Worm (Caenorhabditis elegans) whole organism, L4 larva: ENCODE results near the gene C49A9.9.
A peak's percentile ranks its signal among the peaks of the same experiment; 100 is the strongest.

Experiments used
- F49E8.2 ChIP-seq: sonication (generic microtip); optimal IDR thresholded peaks from 2 replicates; lab custom pipeline; 2016; ENCODE audit warnings: missing compliant biosample characterization, mild to moderate bottlenecking, missing genetic modification characterization, borderline replicate concordance
- T20F7.1 ChIP-seq: fragments of 200-800 bp; sonication (Bioruptor generic); optimal IDR thresholded peaks from 2 replicates; lab custom pipeline; 2018; ENCODE audit warnings: mild to moderate bottlenecking, missing genetic modification characterization, missing compliant biosample characterization
- Y75B8A.6 ChIP-seq: fragments of 200-800 bp; sonication (Bioruptor generic); IDR thresholded peaks from 2 replicates; pipeline ENCODE4 v1.3.6; 2022; ENCODE audit warnings: missing genetic modification reagents, missing genetic modification characterization, missing compliant biosample characterization
- attf-4 ChIP-seq: sonication (generic microtip); optimal IDR thresholded peaks from 3 replicates; lab custom pipeline; 2017; ENCODE audit warnings: missing biosample characterization, missing genetic modification characterization
- cey-2 ChIP-seq: sonication (generic microtip); optimal IDR thresholded peaks from 3 replicates; lab custom pipeline; 2017; ENCODE audit warnings: missing genetic modification characterization, mild to moderate bottlenecking, missing compliant biosample characterization, antibody characterized with exemption, borderline replicate concordance; ENCODE audit not compliant: insufficient read depth
- ctbp-1 ChIP-seq: fragments of 200-800 bp; sonication (Bioruptor generic); IDR thresholded peaks from 2 replicates; pipeline ENCODE4 v1.3.6; 2022; ENCODE audit warnings: missing genetic modification reagents, missing genetic modification characterization, missing compliant biosample characterization
- daf-16 ChIP-seq, 3 experiments: sonication (generic microtip); optimal IDR thresholded peaks; 2 replicates each; lab custom pipeline; 2016 to 2017; ENCODE audit warnings: missing genetic modification characterization in 3 of 3, missing genetic modification reagents in 3 of 3, mild to moderate bottlenecking in 2 of 3, missing compliant biosample characterization in 2 of 3, missing biosample characterization in 1 of 3, moderate library complexity in 1 of 3
- daf-8 ChIP-seq: fragments of 200-800 bp; sonication (Bioruptor generic); IDR thresholded peaks from 2 replicates; pipeline ENCODE4 v1.3.6; 2022; ENCODE audit warnings: missing genetic modification characterization, missing compliant biosample characterization
- dmd-6 ChIP-seq: fragments of 200-800 bp; sonication (Bioruptor generic); IDR thresholded peaks from 2 replicates; pipeline ENCODE4 v1.3.6; 2022; ENCODE audit warnings: missing genetic modification reagents, missing genetic modification characterization, missing compliant biosample characterization
- dmd-9 ChIP-seq: fragments of 200-800 bp; sonication (Bioruptor generic); IDR thresholded peaks from 2 replicates; pipeline ENCODE4 v1.3.6; 2022; ENCODE audit warnings: missing genetic modification reagents, missing genetic modification characterization, missing compliant biosample characterization
- dve-1 ChIP-seq: sonication (generic microtip); optimal IDR thresholded peaks from 2 replicates; lab custom pipeline; 2017; ENCODE audit warnings: antibody characterized with exemption, mild to moderate bottlenecking, missing genetic modification characterization, missing compliant biosample characterization; ENCODE audit not compliant: insufficient read depth
- fkh-10 ChIP-seq: fragments of 150-350 bp; optimal IDR thresholded peaks from 2 replicates; lab custom pipeline; 2014; ENCODE audit warnings: missing biosample characterization, missing genetic modification reagents, missing genetic modification characterization
- fos-1 ChIP-seq: fragments of 150-350 bp; optimal IDR thresholded peaks from 2 replicates; lab custom pipeline; 2014; ENCODE audit warnings: missing biosample characterization, missing genetic modification characterization
- hlh-11 ChIP-seq: fragments of 200-800 bp; sonication (Bioruptor generic); optimal IDR thresholded peaks from 2 replicates; lab custom pipeline; 2018; ENCODE audit warnings: mild to moderate bottlenecking, missing genetic modification characterization, missing compliant biosample characterization
- hlh-30 ChIP-seq: sonication (generic microtip); optimal IDR thresholded peaks from 2 replicates; lab custom pipeline; 2017; ENCODE audit warnings: antibody characterized with exemption, mild to moderate bottlenecking, missing genetic modification characterization, missing compliant biosample characterization; ENCODE audit not compliant: insufficient read depth
- lin-13 ChIP-seq: fragments of 150-350 bp; optimal IDR thresholded peaks from 2 replicates; lab custom pipeline; 2014; ENCODE audit warnings: missing biosample characterization, missing genetic modification reagents, missing genetic modification characterization
- lin-15B ChIP-seq: fragments of 150-350 bp; sonication (generic microtip); optimal IDR thresholded peaks from 3 replicates; lab custom pipeline; 2014; ENCODE audit warnings: missing biosample characterization, missing genetic modification characterization
- lin-38 ChIP-seq: fragments of 200-800 bp; sonication (Bioruptor generic); IDR thresholded peaks from 2 replicates; pipeline ENCODE4 v1.3.6; 2022; ENCODE audit warnings: missing genetic modification reagents, missing genetic modification characterization, missing compliant biosample characterization
- lin-39 ChIP-seq: fragments of 150-350 bp; optimal IDR thresholded peaks from 2 replicates; lab custom pipeline; 2014; ENCODE audit warnings: missing biosample characterization, missing genetic modification reagents, missing genetic modification characterization
- lsy-2 ChIP-seq, 2 experiments: fragments of 150-350 bp in 1 of 2; sonication (generic microtip) in 1 of 2; optimal IDR thresholded peaks; 2 replicates each; lab custom pipeline; 2014 to 2017; ENCODE audit warnings: missing biosample characterization in 2 of 2, missing genetic modification characterization in 2 of 2
- mes-2 ChIP-seq: sonication (generic microtip); optimal IDR thresholded peaks from 2 replicates; lab custom pipeline; 2016; ENCODE audit warnings: missing genotype, mild to moderate bottlenecking, missing genetic modification characterization, missing compliant biosample characterization; ENCODE audit not compliant: poor library complexity, severe bottlenecking
- nhr-102 ChIP-seq: sonication (generic microtip); optimal IDR thresholded peaks from 2 replicates; lab custom pipeline; 2016; ENCODE audit warnings: mild to moderate bottlenecking, missing genetic modification characterization, moderate library complexity, missing compliant biosample characterization
- nhr-11 ChIP-seq: fragments of 150-350 bp; optimal IDR thresholded peaks from 2 replicates; lab custom pipeline; 2014; ENCODE audit warnings: missing biosample characterization, missing genetic modification characterization
- nhr-28 ChIP-seq: fragments of 150-350 bp; optimal IDR thresholded peaks from 2 replicates; lab custom pipeline; 2014; ENCODE audit warnings: missing biosample characterization, missing genetic modification characterization
- nhr-41 ChIP-seq: fragments of 200-800 bp; sonication (Bioruptor generic); IDR thresholded peaks from 2 replicates; pipeline ENCODE4 v1.3.6; 2022; ENCODE audit warnings: missing genetic modification reagents, missing genetic modification characterization, missing compliant biosample characterization
- nhr-48 ChIP-seq: sonication (generic microtip); optimal IDR thresholded peaks from 2 replicates; lab custom pipeline; 2016; ENCODE audit warnings: mild to moderate bottlenecking, missing genetic modification characterization, missing compliant biosample characterization
- nhr-76 ChIP-seq: fragments of 150-350 bp; optimal IDR thresholded peaks from 2 replicates; lab custom pipeline; 2014; ENCODE audit warnings: missing biosample characterization, missing genetic modification characterization
- nhr-77 ChIP-seq: fragments of 150-350 bp; optimal IDR thresholded peaks from 2 replicates; lab custom pipeline; 2014; ENCODE audit warnings: missing biosample characterization, missing genetic modification characterization
- php-3 ChIP-seq: fragments of 200-800 bp; sonication (Bioruptor generic); IDR thresholded peaks from 2 replicates; pipeline ENCODE4 v1.3.6; 2022; ENCODE audit warnings: missing genetic modification reagents, missing genetic modification characterization, missing compliant biosample characterization
- pqm-1 ChIP-seq: sonication (generic microtip); optimal IDR thresholded peaks from 2 replicates; lab custom pipeline; 2017; ENCODE audit warnings: missing biosample characterization, missing genetic modification characterization
- sdz-12 ChIP-seq: fragments of 200-800 bp; sonication (Bioruptor generic); optimal IDR thresholded peaks from 2 replicates; lab custom pipeline; 2018; ENCODE audit warnings: mild to moderate bottlenecking, missing genetic modification characterization, missing compliant biosample characterization
- set-16 ChIP-seq: fragments of 200-800 bp; sonication (Bioruptor generic); IDR thresholded peaks from 2 replicates; pipeline ENCODE4 v1.3.6; 2022; ENCODE audit warnings: missing genetic modification reagents, missing genetic modification characterization, missing compliant biosample characterization
- snpc-1.2 ChIP-seq: fragments of 200-800 bp; sonication (Bioruptor generic); IDR thresholded peaks from 2 replicates; pipeline ENCODE4 v1.3.6; 2022; ENCODE audit warnings: missing genetic modification reagents, missing genetic modification characterization, missing compliant biosample characterization
- spr-1 ChIP-seq: sonication (generic microtip); optimal IDR thresholded peaks from 2 replicates; lab custom pipeline; 2016; ENCODE audit warnings: mild to moderate bottlenecking, missing genetic modification characterization, missing compliant biosample characterization
- tag-97 ChIP-seq: fragments of 200-800 bp; sonication (Bioruptor generic); IDR thresholded peaks from 2 replicates; pipeline ENCODE4 v1.3.6; 2022; ENCODE audit warnings: missing genetic modification characterization, missing compliant biosample characterization
- unc-62 ChIP-seq, 3 experiments: fragments of 150-350 bp in 1 of 3; sonication (generic microtip); optimal IDR thresholded peaks in 2 of 3; peaks in 1 of 3; 1 replicate in 1 of 3; 2 replicates in 2 of 3; lab custom pipeline; 2014 to 2017; ENCODE audit warnings: missing biosample characterization in 3 of 3, missing genetic modification characterization in 3 of 3, missing genetic modification reagents in 3 of 3, missing genotype in 1 of 3
- zfp-3 ChIP-seq: fragments of 200-800 bp; sonication (Bioruptor generic); conservative IDR thresholded peaks from 2 replicates; pipeline ENCODE4 v1.3.6; 2022; ENCODE audit warnings: missing genetic modification reagents, missing genetic modification characterization, missing compliant biosample characterization
- zip-11 ChIP-seq: fragments of 200-800 bp; sonication (Bioruptor generic); IDR thresholded peaks from 2 replicates; pipeline ENCODE4 v1.3.6; 2022; ENCODE audit warnings: missing genetic modification characterization, missing compliant biosample characterization
- zip-2 ChIP-seq: fragments of 150-350 bp; optimal IDR thresholded peaks from 2 replicates; lab custom pipeline; 2014; ENCODE audit warnings: missing biosample characterization, missing genetic modification characterization

The C49A9.9 gene

DNA sequence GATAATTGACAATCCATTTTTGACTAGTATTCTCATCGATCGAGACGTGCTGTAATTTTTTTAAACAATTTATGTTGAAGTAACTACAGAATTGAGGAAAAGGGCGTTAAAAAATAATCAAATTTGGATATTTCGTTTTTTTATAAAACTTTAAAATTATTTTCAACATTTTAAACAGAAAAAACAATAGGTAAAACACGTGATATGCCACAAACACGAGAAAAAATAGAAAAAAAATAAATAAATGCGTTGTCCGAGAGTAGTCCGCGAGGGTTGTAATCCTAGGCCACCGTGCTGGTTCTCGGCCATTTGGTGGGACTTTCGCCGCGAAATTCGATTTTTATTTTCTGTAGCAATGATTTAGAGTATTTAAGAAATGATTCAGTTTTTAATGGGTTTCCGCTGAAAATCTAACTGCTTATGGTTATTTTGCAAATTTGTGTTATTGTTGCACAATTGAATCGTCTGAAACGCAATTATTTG, 10.8 kb upstream of the C49A9.9 start, which contains the start of gene C49A9.10 (continued):
- TF ChIP-seq snpc-1.2 (GFP tag; lab: Robert Waterston, UW): peak; percentile 95
- TF ChIP-seq unc-62 (GFP tag; optimal IDR thresholded peaks at IDR 0.05 in 1 of 2; lab: Kevin White, UChicago): peak in 1 of 2 experiments; percentile 13
- no peak for TF ChIP-seq unc-62 (tag; optimal IDR thresholded peaks at IDR 0.05; lab: Kevin White, UChicago)
- TF ChIP-seq nhr-48: peak; percentile 52
- TF ChIP-seq fos-1 (tag; lab: Kevin White, UChicago): no peak
- peak; percentile 76; the same call in 1 of the 2 replicates for TF ChIP-seq lin-38 (GFP tag; lab: Robert Waterston, UW)
- peak; percentile 70 for TF ChIP-seq T20F7.1

DNA sequence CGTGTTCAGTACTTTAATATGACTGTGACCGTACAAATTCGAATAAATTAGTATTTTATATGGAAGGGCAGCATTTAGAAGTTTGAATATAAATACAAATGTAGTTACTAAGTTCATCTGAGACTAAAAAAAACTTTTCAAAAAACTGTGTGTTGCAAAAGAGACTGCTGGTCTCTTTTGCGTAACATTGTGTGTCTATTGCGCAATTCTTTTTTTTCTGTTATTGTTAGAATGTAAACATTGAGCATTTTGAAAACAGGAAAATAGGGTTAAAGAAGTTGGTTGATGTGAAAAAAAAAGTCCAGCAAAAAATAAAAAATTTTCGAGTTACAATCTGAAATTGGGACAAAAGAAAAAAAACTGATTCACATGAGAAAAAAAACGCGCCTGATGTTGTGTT, 7.8 kb upstream of the C49A9.9 start:
- TF ChIP-seq fkh-10 (GFP tag; lab: Kevin White, UChicago): no peak
- no peak for TF ChIP-seq dve-1 (tag; lab: Kevin White, UChicago)
- TF ChIP-seq fos-1 (tag; lab: Kevin White, UChicago): no peak
- no peak for TF ChIP-seq Y75B8A.6
- no peak for TF ChIP-seq lin-13 (GFP tag; lab: Kevin White, UChicago)
- peak; percentile 93 for TF ChIP-seq zip-2 (tag; lab: Kevin White, UChicago)
- no peak for TF ChIP-seq snpc-1.2 (GFP tag; lab: Robert Waterston, UW)
- TF ChIP-seq daf-8 (GFP tag; lab: Robert Waterston, UW): no peak
- TF ChIP-seq nhr-28 (tag; lab: Kevin White, UChicago): no peak
- peak in 1 of 2 experiments; percentile 3 for TF ChIP-seq unc-62 (GFP tag; optimal IDR thresholded peaks at IDR 0.05 in 1 of 2; lab: Kevin White, UChicago)
- TF ChIP-seq unc-62 (tag; optimal IDR thresholded peaks at IDR 0.05; lab: Kevin White, UChicago): no peak
- no peak for TF ChIP-seq lsy-2 (tag; optimal IDR thresholded peaks at IDR 0.05; lab: Kevin White, UChicago)
- TF ChIP-seq, all 104 proteins: peak for 2

DNA sequence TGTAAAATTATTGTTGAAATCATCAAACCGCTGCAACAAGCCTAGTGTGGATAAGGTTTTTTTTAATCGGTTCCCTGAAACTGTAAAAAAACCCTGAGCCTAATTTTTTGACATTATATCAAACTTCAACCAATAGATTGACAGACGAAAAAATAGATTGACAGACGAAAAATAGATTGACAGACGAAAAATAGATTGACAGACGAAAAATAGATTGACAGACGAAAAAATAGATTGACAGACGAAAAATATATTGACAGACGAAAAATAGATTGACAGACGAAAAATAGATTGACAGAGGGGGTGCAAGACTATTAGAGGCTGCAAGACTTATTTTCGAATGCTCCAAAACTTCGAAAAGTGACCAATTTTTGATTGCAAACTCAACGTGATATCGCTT, 7.2 kb upstream of the C49A9.9 start:
- peak; percentile 41 for TF ChIP-seq dmd-6 (GFP tag; lab: Robert Waterston, UW)

- no peak for TF ChIP-seq nhr-76 (tag; lab: Kevin White, UChicago)
- TF ChIP-seq nhr-28 (tag; lab: Kevin White, UChicago): peak; percentile 36
- TF ChIP-seq ctbp-1 (GFP tag; lab: Robert Waterston, UW): no peak
- TF ChIP-seq pqm-1 (tag; lab: Kevin White, UChicago): peak; percentile 78
- no peak for TF ChIP-seq nhr-102 (tag; lab: Kevin White, UChicago)
- TF ChIP-seq hlh-11 (tag; lab: Kevin White, UChicago): peak; percentile 52
- TF ChIP-seq sdz-12 (GFP tag; lab: Kevin White, UChicago): no peak
- TF ChIP-seq php-3 (GFP tag; lab: Robert Waterston, UW): 0 out of 2 replicates have a peak, but pooled peaks have one; percentile 28
- TF ChIP-seq attf-4 (tag; lab: Kevin White, UChicago): no peak
- TF ChIP-seq dve-1 (tag; lab: Kevin White, UChicago): peak; percentile 64
- peak; percentile 22; the same call in 1 of the 2 replicates for TF ChIP-seq dmd-6 (GFP tag; lab: Robert Waterston, UW)
- no peak for TF ChIP-seq daf-16 (GFP tag; optimal IDR thresholded peaks at IDR 0.05; lab: Kevin White, UChicago)
- TF ChIP-seq daf-16 (tag; optimal IDR thresholded peaks at IDR 0.05; lab: Kevin White, UChicago): peak; percentile 96
- TF ChIP-seq hlh-30: peak; percentile 32
- peak; percentile 11 for TF ChIP-seq nhr-77 (tag; lab: Kevin White, UChicago)
These were observed 6.6 kb upstream of the C49A9.9 start, which contains the start of the genes ugt-24 and C49A9.6 for ce11 chrIV:6210574-6210973. Gene ugt-24 (minus strand): TSS chrIV:6210720. Gene C49A9.6 (plus strand): TSS chrIV:6210936.

ce11 chrIV:6213403-6213802, 3.8 kb upstream of the C49A9.9 start, which contains the start of gene C49A9.5:
Gene C49A9.5 (plus strand): TSS chrIV:6213673.
- peak; percentile 93 for TF ChIP-seq php-3 (GFP tag; lab: Robert Waterston, UW)
- TF ChIP-seq cey-2 (tag; lab: Kevin White, UChicago): no peak
- TF ChIP-seq set-16 (GFP tag; lab: Robert Waterston, UW): no peak
- TF ChIP-seq lin-15B (tag; lab: Kevin White, UChicago): no peak
- TF ChIP-seq daf-16 (GFP tag; optimal IDR thresholded peaks at IDR 0.05; lab: Kevin White, UChicago): no peak
- TF ChIP-seq daf-16 (tag; optimal IDR thresholded peaks at IDR 0.05; lab: Kevin White, UChicago): peak; percentile 65
- peak; percentile 5 for TF ChIP-seq dve-1 (tag; lab: Kevin White, UChicago)
- TF ChIP-seq spr-1 (tag; lab: Kevin White, UChicago): no peak
- TF ChIP-seq dmd-9 (GFP tag; lab: Robert Waterston, UW): no peak
- TF ChIP-seq pqm-1 (tag; lab: Kevin White, UChicago): peak; percentile 1
- no peak for TF ChIP-seq F49E8.2 (tag; lab: Kevin White, UChicago)
- TF ChIP-seq mes-2: no peak
- no peak for TF ChIP-seq lin-13 (GFP tag; lab: Kevin White, UChicago)
- TF ChIP-seq ctbp-1 (GFP tag; lab: Robert Waterston, UW): no peak
- TF ChIP-seq nhr-41 (GFP tag; lab: Robert Waterston, UW): no peak
- TF ChIP-seq lin-39 (tag; lab: Kevin White, UChicago): no peak
- TF ChIP-seq tag-97 (GFP tag; lab: Robert Waterston, UW): no peak
- no peak for TF ChIP-seq zfp-3 (GFP tag; lab: Robert Waterston, UW)
- TF ChIP-seq nhr-11 (tag; lab: Kevin White, UChicago): no peak
- TF ChIP-seq zip-11 (GFP tag; lab: Robert Waterston, UW): no peak
